Fruit fly (Drosophila melanogaster): ENCODE results near the gene VhaM9.7-d.

DNA sequence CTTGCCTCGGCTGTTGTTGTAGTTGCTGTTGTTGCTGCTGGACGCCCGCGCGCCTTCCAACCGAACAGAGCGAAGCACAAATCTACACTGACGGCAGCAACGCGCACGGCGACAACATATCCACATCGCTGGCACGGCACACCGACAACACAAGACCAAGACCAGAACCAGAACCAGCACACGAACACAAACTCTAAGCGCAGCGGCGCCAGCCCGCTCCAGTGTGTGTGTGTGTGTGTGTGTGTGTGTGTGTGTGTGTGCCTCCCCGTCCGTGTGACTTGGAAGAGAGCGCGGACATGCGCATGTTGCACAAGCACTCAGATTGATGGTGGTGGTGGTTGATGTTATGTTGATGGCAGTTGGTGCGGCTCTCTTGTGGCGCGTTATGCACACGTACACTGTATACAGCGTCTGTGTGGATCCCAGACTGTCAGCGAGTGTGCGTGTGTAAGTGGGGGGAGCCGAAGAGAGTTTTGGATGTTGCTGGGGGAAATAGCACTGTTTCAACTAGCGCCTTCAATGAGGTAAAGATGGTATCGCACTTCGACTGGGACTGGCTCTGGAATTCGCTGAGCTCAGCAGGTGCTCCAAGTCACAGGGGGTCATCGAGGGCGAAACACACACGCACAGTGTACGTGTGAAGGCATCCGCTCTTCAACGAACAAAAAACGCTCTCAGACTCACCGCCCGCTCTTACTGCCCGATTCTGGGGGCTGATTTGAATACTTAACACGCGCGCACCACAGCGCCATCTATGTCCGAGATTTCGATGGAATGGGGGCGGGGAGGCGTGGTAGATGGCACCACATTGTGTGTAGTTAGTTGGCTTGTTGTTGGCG is 40.6 kb upstream of the VhaM9.7-d start:
- TF ChIP-seq CG6276 (GFP tag; optimal IDR thresholded peaks at IDR 0.05) (no peak), CG10631 (GFP tag; optimal IDR thresholded peaks at IDR 0.05) (no peak), eg (GFP tag; IDR thresholded peaks at IDR 0.05) (no peak), ss (GFP tag; optimal IDR thresholded peaks at IDR 0.05) (no peak), CG8119 (GFP tag; IDR thresholded peaks at IDR 0.05) (no peak)
